Fruit fly (Drosophila melanogaster): ENCODE measurements around the gene Cpr30F.

Gene Cpr30F

dm6 chr2L:9956993-9957652, 24.2 kb upstream of the Cpr30F start, which contains the start of the genes CG4658 and CG5846 (continued):
- peak; percentile 60 for TF ChIP-seq Blimp-1 (GFP tag; optimal IDR thresholded peaks at IDR 0.05)
- peak; percentile 93 for TF ChIP-seq acj6 (GFP tag; optimal IDR thresholded peaks at IDR 0.05)
- peak; percentile 90 for TF ChIP-seq Sox102F (GFP tag; optimal IDR thresholded peaks at IDR 0.05)
- peak; percentile 93 for TF ChIP-seq Gug (GFP tag; IDR thresholded peaks at IDR 0.05)
- peak; percentile 74 for TF ChIP-seq CG6808 (GFP tag; optimal IDR thresholded peaks at IDR 0.05)
- peak; percentile 90 for TF ChIP-seq CG32006 (GFP tag; optimal IDR thresholded peaks at IDR 0.05)
- TF ChIP-seq Hr38 (GFP tag; optimal IDR thresholded peaks at IDR 0.05) = no peak
- TF ChIP-seq fd59A (GFP tag; optimal IDR thresholded peaks at IDR 0.05) = peak; percentile 74
- peak; percentile 90 for TF ChIP-seq CG11762 (GFP tag; optimal IDR thresholded peaks at IDR 0.05; ENCODE audit: insufficient read depth)
- peak; percentile 86 for TF ChIP-seq Sox15 (GFP tag; optimal IDR thresholded peaks at IDR 0.05)
- peak; percentile 92 for TF ChIP-seq Lpt (GFP tag; optimal IDR thresholded peaks at IDR 0.05)
- peak; percentile 93 for TF ChIP-seq CG10631 (GFP tag; optimal IDR thresholded peaks at IDR 0.05)
- peak; percentile 95 for TF ChIP-seq CG15336 (GFP tag; IDR thresholded peaks at IDR 0.05)
- peak; percentile 93 for TF ChIP-seq CG31627 (GFP tag; optimal IDR thresholded peaks at IDR 0.05)
- peak; percentile 93 for TF ChIP-seq CG6792 (GFP tag; optimal IDR thresholded peaks at IDR 0.05)
- peak; percentile 95 for TF ChIP-seq pdm3 (GFP tag; optimal IDR thresholded peaks at IDR 0.05)
- TF ChIP-seq Hr4 (GFP tag; optimal IDR thresholded peaks at IDR 0.05) = peak; percentile 91
- TF ChIP-seq CG6163 (GFP tag; IDR thresholded peaks at IDR 0.05) = peak; percentile 92
- peak; percentile 90 for TF ChIP-seq Hr39 (GFP tag; optimal IDR thresholded peaks at IDR 0.05)
- TF ChIP-seq CG4318 (GFP tag; optimal IDR thresholded peaks at IDR 0.05) = no peak
- TF ChIP-seq CG8632 (GFP tag; optimal IDR thresholded peaks at IDR 0.05) = peak; percentile 96
- TF ChIP-seq Ets96B (tag; optimal IDR thresholded peaks at IDR 0.05) = peak; percentile 95
- TF ChIP-seq dsx (GFP tag; optimal IDR thresholded peaks at IDR 0.05; ENCODE audit: poor library complexity, severe bottlenecking) = peak; percentile 94

- no peak for TF ChIP-seq dac (GFP tag; optimal IDR thresholded peaks at IDR 0.05)
- TF ChIP-seq achi (GFP tag; optimal IDR thresholded peaks at IDR 0.05) = no peak
- TF ChIP-seq CG6808 (GFP tag; optimal IDR thresholded peaks at IDR 0.05) = no peak
- TF ChIP-seq Hr4 (GFP tag; optimal IDR thresholded peaks at IDR 0.05) = no peak
- TF ChIP-seq CG6854 (GFP tag; optimal IDR thresholded peaks at IDR 0.05) = no peak
- no peak for TF ChIP-seq CG8319 (GFP tag; optimal IDR thresholded peaks at IDR 0.05)
- TF ChIP-seq Gug (GFP tag; IDR thresholded peaks at IDR 0.05) = no peak
- TF ChIP-seq CG11762 (GFP tag; optimal IDR thresholded peaks at IDR 0.05; ENCODE audit: insufficient read depth) = no peak
Observed at dm6 chr2L:9954696-9955095, 21.7 kb upstream of the Cpr30F start.

dm6 chr2L:9954119-9954518, 21.2 kb upstream of the Cpr30F start, which contains the start of the genes CG13126 and CG4709:
Gene CG13126, minus strand, starts transcription at chr2L:9954181.
Gene CG4709, plus strand, starts transcription at chr2L:9954325.
- TF ChIP-seq spab (GFP tag; optimal IDR thresholded peaks at IDR 0.05) (peak; percentile 85), CG10669 (GFP tag; optimal IDR thresholded peaks at IDR 0.05) (peak; percentile 90), CG6808 (GFP tag; optimal IDR thresholded peaks at IDR 0.05) (peak; percentile 87), CG6792 (GFP tag; optimal IDR thresholded peaks at IDR 0.05) (peak; percentile 86), CG4318 (GFP tag; optimal IDR thresholded peaks at IDR 0.05) (no peak), Blimp-1 (GFP tag; optimal IDR thresholded peaks at IDR 0.05) (peak; percentile 79), esn (GFP tag; optimal IDR thresholded peaks at IDR 0.05) (peak; percentile 90), Hr4 (GFP tag; optimal IDR thresholded peaks at IDR 0.05) (peak; percentile 81), Sox14 (GFP tag; optimal IDR thresholded peaks at IDR 0.05) (peak; percentile 74), CG34406 (GFP tag; optimal IDR thresholded peaks at IDR 0.05) (peak; percentile 88), topi (GFP tag; optimal IDR thresholded peaks at IDR 0.05) (peak; percentile 85), eg (GFP tag; IDR thresholded peaks at IDR 0.05) (peak; percentile 94), CG9139 (GFP tag; optimal IDR thresholded peaks at IDR 0.05) (peak; percentile 84), CG10631 (GFP tag; optimal IDR thresholded peaks at IDR 0.05) (peak; percentile 93), Smox (GFP tag; optimal IDR thresholded peaks at IDR 0.05) (peak; percentile 86), fkh (GFP tag; optimal IDR thresholded peaks at IDR 0.05) (peak; percentile 67), Sox102F (GFP tag; optimal IDR thresholded peaks at IDR 0.05) (peak; percentile 85), CG6163 (GFP tag; IDR thresholded peaks at IDR 0.05) (peak; percentile 90), Sox15 (GFP tag; optimal IDR thresholded peaks at IDR 0.05) (peak; percentile 59), Met (GFP tag; optimal IDR thresholded peaks at IDR 0.05) (peak; percentile 83), acj6 (GFP tag; optimal IDR thresholded peaks at IDR 0.05) (peak; percentile 93), CG32006 (GFP tag; optimal IDR thresholded peaks at IDR 0.05) (peak; percentile 90), ss (GFP tag; optimal IDR thresholded peaks at IDR 0.05) (peak; percentile 86 to 89), CG16779 (tag; optimal IDR thresholded peaks at IDR 0.05) (peak; percentile 80), CG6276 (GFP tag; optimal IDR thresholded peaks at IDR 0.05) (peak; percentile 88), CG8632 (GFP tag; optimal IDR thresholded peaks at IDR 0.05) (peak; percentile 85), CG15336 (GFP tag; IDR thresholded peaks at IDR 0.05) (peak; percentile 94), Hr38 (GFP tag; optimal IDR thresholded peaks at IDR 0.05) (no peak), CG6854 (GFP tag; optimal IDR thresholded peaks at IDR 0.05) (peak; percentile 79), CG3919 (GFP tag; optimal IDR thresholded peaks at IDR 0.05) (peak; percentile 94), Hr39 (GFP tag; optimal IDR thresholded peaks at IDR 0.05) (peak; percentile 64), OdsH (GFP tag; optimal IDR thresholded peaks at IDR 0.05) (peak; percentile 89)

Measured in whole organism, prepupa.